Fruit fly (Drosophila melanogaster) whole organism, embryonic: ENCODE data around the gene c12.2.

Experiments
- B-H1 ChIP-seq: fragments of 200-800 bp; sonication (Bioruptor generic); IDR thresholded peaks from 3 replicates; pipeline ENCODE4 v1.3.6; 2022; ENCODE audit warnings: missing biosample characterization, missing genetic modification characterization
- Blimp-1 ChIP-seq: fragments of 200-800 bp; sonication (Bioruptor generic); optimal IDR thresholded peaks from 3 replicates; lab custom pipeline; 2018; ENCODE audit warnings: missing biosample characterization, missing genetic modification characterization, mild to moderate bottlenecking, moderate library complexity, missing genetic modification reagents
- CG1024 ChIP-seq: fragments of 200-800 bp; sonication (Bioruptor generic); IDR thresholded peaks from 2 replicates; pipeline ENCODE4 v1.3.6; 2022; ENCODE audit warnings: missing biosample characterization, missing genetic modification characterization
- CG13287 ChIP-seq: fragments of 200-800 bp; sonication (Bioruptor generic); IDR thresholded peaks from 2 replicates; pipeline ENCODE4 v1.3.6; 2022; ENCODE audit warnings: missing biosample characterization, missing genetic modification characterization; ENCODE audit not compliant: partially characterized antibody
- CG14710 ChIP-seq: fragments of 200-800 bp; sonication (Bioruptor generic); optimal IDR thresholded peaks from 3 replicates; lab custom pipeline; 2019; ENCODE audit warnings: missing biosample characterization, mild to moderate bottlenecking, missing genetic modification characterization, moderate library complexity
- CG16779 ChIP-seq: fragments of 200-800 bp; sonication (Bioruptor generic); IDR thresholded peaks from 2 replicates; pipeline ENCODE4 v1.3.6; 2022; ENCODE audit warnings: missing biosample characterization, missing genetic modification characterization
- CG17568 ChIP-seq: fragments of 200-800 bp; sonication (Bioruptor generic); optimal IDR thresholded peaks from 2 replicates; lab custom pipeline; 2018; ENCODE audit warnings: missing biosample characterization, mild to moderate bottlenecking, missing genetic modification characterization, moderate library complexity
- CG18011 ChIP-seq: fragments of 200-800 bp; sonication (Bioruptor generic); optimal IDR thresholded peaks from 2 replicates; lab custom pipeline; 2017; ENCODE audit warnings: missing biosample characterization, missing genetic modification characterization, mild to moderate bottlenecking, moderate library complexity, missing genotype
- CG18619 ChIP-seq: fragments of 200-800 bp; sonication (Bioruptor generic); optimal IDR thresholded peaks from 3 replicates; lab custom pipeline; 2017; ENCODE audit warnings: missing biosample characterization, mild to moderate bottlenecking, missing genetic modification characterization
- CG3163 ChIP-seq: fragments of 200-800 bp; sonication (Bioruptor generic); optimal IDR thresholded peaks from 3 replicates; lab custom pipeline; 2016; ENCODE audit warnings: missing biosample characterization, missing genetic modification characterization
- CG3407 ChIP-seq: fragments of 200-800 bp; sonication (Bioruptor generic); optimal IDR thresholded peaks from 2 replicates; lab custom pipeline; 2018; ENCODE audit warnings: missing biosample characterization, mild to moderate bottlenecking, missing genetic modification characterization
- CG42726 ChIP-seq: fragments of 200-800 bp; sonication (Bioruptor generic); IDR thresholded peaks from 2 replicates; pipeline ENCODE4 v1.3.6; 2022; ENCODE audit warnings: missing biosample characterization, missing genetic modification characterization; ENCODE audit not compliant: partially characterized antibody
- CG4360 ChIP-seq: fragments of 200-800 bp; sonication (Bioruptor generic); IDR thresholded peaks from 2 replicates; pipeline ENCODE4 v1.3.6; 2022; ENCODE audit warnings: missing biosample characterization, missing genetic modification characterization
- CG6175 ChIP-seq: fragments of 200-800 bp; sonication (Bioruptor generic); IDR thresholded peaks from 3 replicates; pipeline ENCODE4 v1.3.6; 2022; ENCODE audit warnings: missing biosample characterization, missing genetic modification characterization
- CG6254 ChIP-seq: fragments of 200-800 bp; sonication (Bioruptor generic); optimal IDR thresholded peaks from 3 replicates; lab custom pipeline; 2017; ENCODE audit warnings: mild to moderate bottlenecking, missing biosample characterization, missing genetic modification reagents, missing genetic modification characterization
- CG6654 ChIP-seq: fragments of 200-800 bp; sonication (Bioruptor generic); optimal IDR thresholded peaks from 2 replicates; lab custom pipeline; 2017; ENCODE audit warnings: missing biosample characterization, mild to moderate bottlenecking, missing genetic modification characterization
- CG6791 ChIP-seq: fragments of 200-800 bp; sonication (Bioruptor generic); IDR thresholded peaks from 3 replicates; pipeline ENCODE4 v1.3.6; 2022; ENCODE audit warnings: missing biosample characterization, missing genetic modification characterization; ENCODE audit not compliant: partially characterized antibody
- CG8478 ChIP-seq: fragments of >200 bp; optimal IDR thresholded peaks from 2 replicates; lab custom pipeline; 2018
- CG8765 ChIP-seq: fragments of 200-800 bp; sonication (Bioruptor generic); IDR thresholded peaks from 2 replicates; pipeline ENCODE4 v1.3.6; 2022; ENCODE audit warnings: missing biosample characterization, missing genetic modification characterization
- CHES-1-like ChIP-seq: fragments of 200-800 bp; sonication (Bioruptor generic); optimal IDR thresholded peaks from 2 replicates; lab custom pipeline; 2016; ENCODE audit warnings: missing biosample characterization, missing genetic modification characterization
- CoRest ChIP-seq: fragments of 200-800 bp; sonication (Bioruptor generic); optimal IDR thresholded peaks from 3 replicates; lab custom pipeline; 2018; ENCODE audit warnings: missing biosample characterization, mild to moderate bottlenecking, missing genetic modification characterization, moderate library complexity
- Deaf1 ChIP-seq: fragments of 200-800 bp; optimal IDR thresholded peaks from 3 replicates; lab custom pipeline; 2019; ENCODE audit warnings: missing biosample characterization, mild to moderate bottlenecking, missing genetic modification characterization, moderate library complexity
- Dip3 ChIP-seq: fragments of 200-800 bp; sonication (Bioruptor generic); optimal IDR thresholded peaks from 3 replicates; lab custom pipeline; 2016; ENCODE audit warnings: missing biosample characterization, missing genetic modification characterization
- Drgx ChIP-seq: fragments of 200-800 bp; sonication (Bioruptor generic); IDR thresholded peaks from 2 replicates; pipeline ENCODE4 v1.3.6; 2022; ENCODE audit warnings: missing biosample characterization, missing genetic modification characterization
- Fer3 ChIP-seq: fragments of 200-800 bp; sonication (Bioruptor generic); optimal IDR thresholded peaks from 2 replicates; lab custom pipeline; 2018; ENCODE audit warnings: missing biosample characterization, mild to moderate bottlenecking, missing genetic modification characterization, moderate library complexity
- Hmr ChIP-seq: fragments of 200-800 bp; sonication (Bioruptor generic); optimal IDR thresholded peaks from 3 replicates; lab custom pipeline; 2017; ENCODE audit warnings: mild to moderate bottlenecking, missing biosample characterization, missing genetic modification reagents, missing genetic modification characterization
- Hr51 ChIP-seq, 2 experiments: fragments of 200-800 bp; sonication (Bioruptor generic); optimal IDR thresholded peaks; 2 replicates in 1 of 2; 3 replicates in 1 of 2; lab custom pipeline; 2016 to 2018; ENCODE audit warnings: missing biosample characterization in 2 of 2, missing genetic modification characterization in 2 of 2, mild to moderate bottlenecking in 1 of 2, moderate library complexity in 1 of 2
- Nf-YA ChIP-seq: fragments of 200-800 bp; sonication (Bioruptor generic); IDR thresholded peaks from 2 replicates; pipeline ENCODE4 v1.3.6; 2022; ENCODE audit warnings: missing biosample characterization, missing genetic modification characterization
- Nf-YB ChIP-seq: fragments of 200-800 bp; sonication (Bioruptor generic); optimal IDR thresholded peaks from 3 replicates; lab custom pipeline; 2019; ENCODE audit warnings: missing biosample characterization, mild to moderate bottlenecking, missing genetic modification characterization, moderate library complexity
- Usf ChIP-seq: fragments of 200-800 bp; sonication (Bioruptor generic); optimal IDR thresholded peaks from 2 replicates; lab custom pipeline; 2017; ENCODE audit warnings: missing genotype, missing biosample characterization, missing genetic modification characterization
- ap ChIP-seq: fragments of 200-800 bp; sonication (Bioruptor generic); IDR thresholded peaks from 2 replicates; pipeline ENCODE4 v1.3.6; 2022; ENCODE audit warnings: missing biosample characterization, missing genetic modification characterization
- cad ChIP-seq: fragments of >200 bp; optimal IDR thresholded peaks from 2 replicates; lab custom pipeline; 2017; ENCODE audit warnings: missing biosample characterization, missing genetic modification characterization
- chinmo ChIP-seq: fragments of 200-800 bp; sonication (Bioruptor generic); IDR thresholded peaks from 4 replicates; pipeline ENCODE4 v1.3.6; 2022; ENCODE audit warnings: missing biosample characterization, missing genetic modification characterization; ENCODE audit not compliant: partially characterized antibody
- dan ChIP-seq: fragments of 200-800 bp; sonication (Bioruptor generic); IDR thresholded peaks from 2 replicates; pipeline ENCODE4 v1.3.6; 2022; ENCODE audit warnings: missing biosample characterization, missing genetic modification characterization
- emc ChIP-seq: fragments of 200-800 bp; sonication (Bioruptor generic); optimal IDR thresholded peaks from 2 replicates; lab custom pipeline; 2016; ENCODE audit warnings: missing biosample characterization, missing genetic modification characterization
- grau ChIP-seq: fragments of 200-800 bp; optimal IDR thresholded peaks from 3 replicates; lab custom pipeline; 2019; ENCODE audit warnings: missing biosample characterization, mild to moderate bottlenecking, missing genetic modification characterization, moderate library complexity
- gsb-n ChIP-seq: fragments of 200-800 bp; sonication (Bioruptor generic); optimal IDR thresholded peaks from 3 replicates; lab custom pipeline; 2018; ENCODE audit warnings: missing biosample characterization, mild to moderate bottlenecking, missing genetic modification characterization
- hbn ChIP-seq: fragments of 200-800 bp; sonication (Bioruptor generic); IDR thresholded peaks from 2 replicates; pipeline ENCODE4 v1.3.6; 2022; ENCODE audit warnings: missing biosample characterization, missing genetic modification characterization; ENCODE audit not compliant: partially characterized antibody
- hth ChIP-seq: fragments of >200 bp; optimal IDR thresholded peaks from 2 replicates; lab custom pipeline; 2017; ENCODE audit warnings: inconsistent platforms
- insv ChIP-seq, 2 experiments: fragments of 200-800 bp; sonication (Bioruptor generic); optimal IDR thresholded peaks; 3 replicates each; lab custom pipeline; 2016 to 2018; ENCODE audit warnings: missing biosample characterization in 2 of 2, missing genetic modification characterization in 2 of 2
- lab ChIP-seq: fragments of 200-800 bp; sonication (Bioruptor generic); optimal IDR thresholded peaks from 3 replicates; lab custom pipeline; 2017; ENCODE audit warnings: missing biosample characterization, missing genetic modification characterization, mild to moderate bottlenecking, moderate library complexity, missing genetic modification reagents
- luna ChIP-seq: fragments of 200-800 bp; sonication (Bioruptor generic); optimal IDR thresholded peaks from 2 replicates; lab custom pipeline; 2016; ENCODE audit warnings: missing biosample characterization, missing genetic modification characterization
- pzg ChIP-seq: fragments of 200-800 bp; sonication (Bioruptor generic); optimal IDR thresholded peaks from 3 replicates; lab custom pipeline; 2018; ENCODE audit warnings: missing biosample characterization, mild to moderate bottlenecking, missing genetic modification characterization, moderate library complexity
- schlank ChIP-seq: fragments of 200-800 bp; sonication (Bioruptor generic); optimal IDR thresholded peaks from 2 replicates; lab custom pipeline; 2018; ENCODE audit warnings: missing biosample characterization, mild to moderate bottlenecking, missing genetic modification characterization
- tin ChIP-seq: fragments of 200-800 bp; sonication (Bioruptor generic); optimal IDR thresholded peaks from 3 replicates; lab custom pipeline; 2016; ENCODE audit warnings: missing biosample characterization, missing genetic modification characterization
- tll ChIP-seq, 2 experiments: fragments of 200-800 bp in 1 of 2; fragments of >200 bp in 1 of 2; sonication (Bioruptor generic) in 1 of 2; optimal IDR thresholded peaks; 2 replicates each; lab custom pipeline; 2017 to 2019; ENCODE audit warnings: missing biosample characterization in 2 of 2, missing genetic modification characterization in 2 of 2, mild to moderate bottlenecking in 1 of 2, moderate library complexity in 1 of 2
- trh ChIP-seq: fragments of 200-800 bp; sonication (Bioruptor generic); optimal IDR thresholded peaks from 2 replicates; lab custom pipeline; 2016; ENCODE audit warnings: missing biosample characterization, missing genetic modification characterization
- ttk ChIP-seq: fragments of 200-800 bp; sonication (Bioruptor generic); IDR thresholded peaks from 2 replicates; pipeline ENCODE4 v2.1.2; 2022; ENCODE audit warnings: missing biosample characterization, missing genetic modification characterization
- unpg ChIP-seq: fragments of 200-800 bp; sonication (Bioruptor generic); optimal IDR thresholded peaks from 3 replicates; lab custom pipeline; 2018; ENCODE audit warnings: missing biosample characterization, mild to moderate bottlenecking, missing genetic modification characterization, moderate library complexity

The c12.2 gene

dm6 chrX:9284024-9284738, 35.0 kb upstream of the c12.2 start, which contains the start of gene lz (continued):
- TF ChIP-seq Hr51 (GFP tag; optimal IDR thresholded peaks at IDR 0.05; lab: Kevin White, UChicago), result no peak
- no peak for TF ChIP-seq CG8478 (lab: Kevin White, UChicago)
- TF ChIP-seq Nf-YA, result peak; percentile 37; the same call in 1 of the 2 replicates
- peak in 1 of 2 experiments; percentile 52 for TF ChIP-seq tll (GFP tag; optimal IDR thresholded peaks at IDR 0.05; lab: Kevin White, UChicago)
- TF ChIP-seq CG8765, result no peak
- peak; percentile 16; the same call in 1 of the 2 replicates for TF ChIP-seq hbn (GFP tag; lab: Robert Waterston, UW)
- TF ChIP-seq hth (lab: Kevin White, UChicago), result no peak
- no peak for TF ChIP-seq CG1024
- TF ChIP-seq chinmo (GFP tag; lab: Robert Waterston, UW), result 0 out of 4 replicates have a peak, but pooled peaks have one; percentile 52
- no peak for TF ChIP-seq cad (GFP tag; lab: Kevin White, UChicago)
- TF ChIP-seq Dip3, result no peak
- TF ChIP-seq Fer3 (tag; lab: Kevin White, UChicago), result no peak
- TF ChIP-seq lab (GFP tag; lab: Kevin White, UChicago), result no peak
- TF ChIP-seq grau, result no peak
- TF ChIP-seq tin (GFP tag; lab: Kevin White, UChicago), result no peak
- TF ChIP-seq CG17568 (GFP tag; lab: Kevin White, UChicago), result no peak
- no peak for TF ChIP-seq CG18011 (GFP tag; lab: Kevin White, UChicago)
- TF ChIP-seq CG13287 (GFP tag; lab: Robert Waterston, UW), result 0 out of 2 replicates have a peak, but pooled peaks have one; percentile 8
- peak; percentile 30 to 92 for TF ChIP-seq insv (GFP tag; optimal IDR thresholded peaks at IDR 0.05; lab: Kevin White, UChicago)
- TF ChIP-seq CG3407 (GFP tag; lab: Kevin White, UChicago), result no peak
- TF ChIP-seq CG6254 (GFP tag; lab: Kevin White, UChicago), result no peak
- TF ChIP-seq unpg (GFP tag; lab: Kevin White, UChicago), result no peak
- TF ChIP-seq luna (GFP tag; lab: Kevin White, UChicago), result no peak
- TF ChIP-seq B-H1 (GFP tag; lab: Robert Waterston, UW), result no peak
- no peak for TF ChIP-seq CG42726
- TF ChIP-seq CG4360 (GFP tag; lab: Robert Waterston, UW), result no peak
- TF ChIP-seq Deaf1 (tag; lab: Kevin White, UChicago), result peak; percentile 86
- TF ChIP-seq dan (GFP tag; lab: Robert Waterston, UW), result no peak
- TF ChIP-seq ttk, result no peak
- no peak for TF ChIP-seq Hmr (GFP tag; lab: Kevin White, UChicago)
- no peak for TF ChIP-seq CG6654 (GFP tag; lab: Kevin White, UChicago)
- TF ChIP-seq CoRest (tag; lab: Kevin White, UChicago), result no peak
- TF ChIP-seq trh, result no peak
- TF ChIP-seq CG14710 (tag; lab: Kevin White, UChicago), result no peak
- TF ChIP-seq CG6791, result no peak
- TF ChIP-seq ap (GFP tag; lab: Robert Waterston, UW), result no peak
- no peak for TF ChIP-seq CG18619 (GFP tag; lab: Kevin White, UChicago)
- peak; percentile 15 for TF ChIP-seq gsb-n (tag; lab: Kevin White, UChicago)
- no peak for TF ChIP-seq Blimp-1 (GFP tag; lab: Kevin White, UChicago)
- no peak for TF ChIP-seq CHES-1-like (GFP tag; lab: Kevin White, UChicago)
- no peak for TF ChIP-seq CG6175
- TF ChIP-seq CG16779 (GFP tag; lab: Robert Waterston, UW), result no peak
- peak; percentile 100 for TF ChIP-seq Nf-YB (GFP tag; lab: Kevin White, UChicago)
- peak; percentile 95 for TF ChIP-seq CG3163 (GFP tag; lab: Kevin White, UChicago)
- no peak for TF ChIP-seq pzg (GFP tag; lab: Kevin White, UChicago)
- TF ChIP-seq Drgx, result no peak
- TF ChIP-seq schlank (tag; lab: Kevin White, UChicago), result no peak
- TF ChIP-seq Usf, result no peak
- TF ChIP-seq emc, result no peak
